Fruit fly (Drosophila melanogaster) whole organism, wandering third instar larva: ENCODE data around the gene Pgant35A.

ENCODE experiments used
- Abd-B ChIP-seq: fragments of >200 bp; optimal IDR thresholded peaks from 2 replicates; lab custom pipeline; 2017; ENCODE audit warnings: missing biosample characterization, missing genetic modification characterization
- CG32264 ChIP-seq: fragments of 200-800 bp; sonication (Bioruptor generic); optimal IDR thresholded peaks from 2 replicates; lab custom pipeline; 2016; ENCODE audit warnings: missing biosample characterization, missing genetic modification characterization
- CG9705 ChIP-seq: fragments of 200-800 bp; sonication (Bioruptor generic); optimal IDR thresholded peaks from 2 replicates; lab custom pipeline; 2018; ENCODE audit warnings: missing biosample characterization, mild to moderate bottlenecking, missing genetic modification characterization
- CrebA ChIP-seq: fragments of 200-800 bp; sonication (Bioruptor generic); optimal IDR thresholded peaks from 2 replicates; lab custom pipeline; 2016; ENCODE audit warnings: missing biosample characterization, mild to moderate bottlenecking, missing genetic modification characterization, borderline replicate concordance
- Dfd ChIP-seq: fragments of >200 bp; optimal IDR thresholded peaks from 2 replicates; lab custom pipeline; 2017; ENCODE audit warnings: missing biosample characterization, missing genetic modification characterization
- Dif ChIP-seq: fragments of 200-275, 200-300 bp; sonication (Bioruptor generic); optimal IDR thresholded peaks from 2 replicates; lab custom pipeline; 2018; ENCODE audit warnings: missing biosample characterization, missing genetic modification characterization; ENCODE audit not compliant: partially characterized antibody
- GATAd ChIP-seq: sonication (Bioruptor generic); optimal IDR thresholded peaks from 2 replicates; lab custom pipeline; 2016; ENCODE audit warnings: missing biosample characterization, missing genetic modification characterization
- HLH106 ChIP-seq: fragments of 200-800 bp; optimal IDR thresholded peaks from 3 replicates; lab custom pipeline; 2019; ENCODE audit warnings: missing biosample characterization, mild to moderate bottlenecking, missing genetic modification characterization, moderate library complexity
- Hnf4 ChIP-seq: fragments of 200-800 bp; sonication (Bioruptor generic); optimal IDR thresholded peaks from 2 replicates; lab custom pipeline; 2016; ENCODE audit warnings: missing biosample characterization, mild to moderate bottlenecking, missing genetic modification characterization
- Hr78 ChIP-seq: fragments of >200 bp; optimal IDR thresholded peaks from 2 replicates; lab custom pipeline; 2017; ENCODE audit warnings: missing biosample characterization, missing genetic modification characterization
- Hr83 ChIP-seq: fragments of 200-300 bp; sonication (Bioruptor generic); optimal IDR thresholded peaks from 2 replicates; lab custom pipeline; 2016; ENCODE audit warnings: missing biosample characterization, mild to moderate bottlenecking, missing genetic modification characterization, moderate library complexity; ENCODE audit not compliant: poor library complexity, severe bottlenecking
- Mio ChIP-seq: sonication (Bioruptor generic); optimal IDR thresholded peaks from 2 replicates; lab custom pipeline; 2016; ENCODE audit warnings: missing biosample characterization, missing genetic modification characterization
- N ChIP-seq: fragments of >200 bp; optimal IDR thresholded peaks from 2 replicates; lab custom pipeline; 2018; ENCODE audit warnings: missing biosample characterization, missing external identifiers, missing genetic modification characterization
- OdsH ChIP-seq: fragments of 200-800 bp; sonication (Bioruptor generic); optimal IDR thresholded peaks from 2 replicates; lab custom pipeline; 2016; ENCODE audit warnings: missing biosample characterization, mild to moderate bottlenecking, missing genetic modification characterization
- Rel ChIP-seq, 2 experiments: fragments of 200-800 bp; sonication (Bioruptor generic) in 1 of 2; optimal IDR thresholded peaks; 2 replicates in 1 of 2; 3 replicates in 1 of 2; lab custom pipeline; 2016 to 2019; ENCODE audit warnings: mild to moderate bottlenecking in 2 of 2, missing biosample characterization in 2 of 2, missing genetic modification characterization in 2 of 2, moderate library complexity in 1 of 2
- Sp1 ChIP-seq: fragments of 200-800 bp; sonication (Bioruptor generic); optimal IDR thresholded peaks from 3 replicates; lab custom pipeline; 2019; ENCODE audit warnings: missing biosample characterization, mild to moderate bottlenecking, missing genetic modification characterization, moderate library complexity
- Vsx2 ChIP-seq: fragments of 200-300, 225-300 bp; sonication (Bioruptor generic); optimal IDR thresholded peaks from 2 replicates; lab custom pipeline; 2018; ENCODE audit warnings: missing biosample characterization, missing genetic modification characterization; ENCODE audit not compliant: partially characterized antibody
- br ChIP-seq: fragments of 200-800 bp; sonication (Bioruptor generic); optimal IDR thresholded peaks from 2 replicates; lab custom pipeline; 2016; ENCODE audit warnings: missing biosample characterization, missing genetic modification characterization
- brk ChIP-seq: fragments of 200-800 bp; sonication (Bioruptor generic); optimal IDR thresholded peaks from 2 replicates; lab custom pipeline; 2016; ENCODE audit warnings: missing biosample characterization, mild to moderate bottlenecking, missing genetic modification characterization
- dl ChIP-seq, 2 experiments: fragments of 175-275, 200-275 bp in 1 of 2; fragments of 200-275 bp in 1 of 2; sonication (Bioruptor generic); optimal IDR thresholded peaks; lab custom pipeline; 2018; ENCODE audit warnings: mild to moderate bottlenecking in 2 of 2, missing biosample characterization in 2 of 2, missing genetic modification characterization in 2 of 2, moderate library complexity in 2 of 2; ENCODE audit not compliant: partially characterized antibody in 2 of 2, insufficient read depth in 1 of 2
- dmrt93B ChIP-seq: fragments of 200-800 bp; sonication (Bioruptor generic); optimal IDR thresholded peaks from 2 replicates; lab custom pipeline; 2018; ENCODE audit warnings: missing biosample characterization, mild to moderate bottlenecking, missing genetic modification characterization
- dsf ChIP-seq: sonication (Bioruptor generic); optimal IDR thresholded peaks from 2 replicates; lab custom pipeline; 2016; ENCODE audit warnings: missing biosample characterization, missing genetic modification characterization, borderline replicate concordance
- ey ChIP-seq: fragments of 200-800 bp; sonication (Bioruptor generic); optimal IDR thresholded peaks from 2 replicates; lab custom pipeline; 2016; ENCODE audit warnings: missing biosample characterization, missing genetic modification characterization
- foxo ChIP-seq, 2 experiments: fragments of 200-800 bp; sonication (Bioruptor generic); optimal IDR thresholded peaks; 2 replicates in 1 of 2; 3 replicates in 1 of 2; lab custom pipeline; 2016 to 2017; ENCODE audit warnings: missing biosample characterization in 2 of 2, missing genetic modification characterization in 2 of 2
- fru ChIP-seq: fragments of 200-800 bp; sonication (Bioruptor generic); optimal IDR thresholded peaks from 3 replicates; lab custom pipeline; 2016; ENCODE audit warnings: missing biosample characterization, mild to moderate bottlenecking, missing genetic modification characterization
- h ChIP-seq: fragments of 200-800 bp; sonication (Bioruptor generic); optimal IDR thresholded peaks from 3 replicates; lab custom pipeline; 2016; ENCODE audit warnings: missing biosample characterization, mild to moderate bottlenecking, missing genetic modification characterization
- lola ChIP-seq: fragments of >200 bp; optimal IDR thresholded peaks from 2 replicates; lab custom pipeline; 2017; ENCODE audit warnings: missing biosample characterization, missing genetic modification characterization
- pan ChIP-seq: fragments of >200 bp; optimal IDR thresholded peaks from 2 replicates; lab custom pipeline; 2017
- psq ChIP-seq: fragments of 200-800 bp; sonication (Bioruptor generic); optimal IDR thresholded peaks from 3 replicates; lab custom pipeline; 2017; ENCODE audit warnings: missing biosample characterization, mild to moderate bottlenecking, missing genetic modification characterization, moderate library complexity
- rgr ChIP-seq: fragments of 200-800 bp; sonication (Bioruptor generic); optimal IDR thresholded peaks from 3 replicates; lab custom pipeline; 2016; ENCODE audit warnings: missing biosample characterization, mild to moderate bottlenecking, missing genetic modification characterization
- sage ChIP-seq: fragments of 200-800 bp; sonication (Bioruptor generic); optimal IDR thresholded peaks from 2 replicates; lab custom pipeline; 2016; ENCODE audit warnings: missing biosample characterization, mild to moderate bottlenecking, missing genetic modification characterization
- sv ChIP-seq: fragments of 200-800 bp; sonication (Bioruptor generic); optimal IDR thresholded peaks from 3 replicates; lab custom pipeline; 2016; ENCODE audit warnings: missing biosample characterization, missing genetic modification characterization
- tai ChIP-seq: sonication (Bioruptor generic); optimal IDR thresholded peaks from 2 replicates; lab custom pipeline; 2016; ENCODE audit warnings: missing biosample characterization, missing genetic modification characterization
- usp ChIP-seq: fragments of >200 bp; optimal IDR thresholded peaks from 2 replicates; lab custom pipeline; 2017; ENCODE audit warnings: missing biosample characterization, missing genetic modification characterization
- woc ChIP-seq: sonication (Bioruptor generic); optimal IDR thresholded peaks from 2 replicates; lab custom pipeline; 2016; ENCODE audit warnings: missing biosample characterization, mild to moderate bottlenecking, missing genetic modification characterization

Gene Pgant35A

DNA sequence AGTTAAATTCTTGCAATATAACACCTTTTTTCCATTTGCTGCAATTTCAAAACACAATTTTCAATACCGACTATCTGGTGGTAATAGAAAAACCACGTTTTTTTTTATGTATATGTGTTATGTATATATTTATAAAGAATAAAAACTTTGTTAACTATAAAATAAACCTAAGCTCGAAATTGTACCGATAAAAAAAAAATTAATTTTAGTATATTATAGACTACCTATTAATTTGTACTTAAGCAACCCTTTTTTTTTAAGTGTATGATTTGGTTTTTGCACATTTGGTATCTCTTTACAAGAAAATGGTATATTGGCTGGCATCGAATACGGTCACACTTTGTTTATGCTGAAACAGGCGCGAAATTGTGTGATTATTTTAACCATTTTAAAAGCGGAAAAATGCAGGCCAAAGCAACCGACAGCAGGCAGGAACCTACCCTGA is 2.7 kb downstream of the Pgant35A start, which contains the start of gene spel1 (continued):
- TF ChIP-seq Hr83 (GFP tag; lab: Kevin White, UChicago) = no peak
- no peak for TF ChIP-seq GATAd (GFP tag; lab: Kevin White, UChicago)
- TF ChIP-seq Rel (GFP tag; optimal IDR thresholded peaks at IDR 0.05; lab: Kevin White, UChicago) = no peak
- peak; percentile 4 for TF ChIP-seq Rel (tag; optimal IDR thresholded peaks at IDR 0.05; lab: Kevin White, UChicago)
- TF ChIP-seq brk (GFP tag; lab: Kevin White, UChicago) = peak; percentile 18
- TF ChIP-seq h (GFP tag; lab: Kevin White, UChicago) = peak; percentile 40

DNA sequence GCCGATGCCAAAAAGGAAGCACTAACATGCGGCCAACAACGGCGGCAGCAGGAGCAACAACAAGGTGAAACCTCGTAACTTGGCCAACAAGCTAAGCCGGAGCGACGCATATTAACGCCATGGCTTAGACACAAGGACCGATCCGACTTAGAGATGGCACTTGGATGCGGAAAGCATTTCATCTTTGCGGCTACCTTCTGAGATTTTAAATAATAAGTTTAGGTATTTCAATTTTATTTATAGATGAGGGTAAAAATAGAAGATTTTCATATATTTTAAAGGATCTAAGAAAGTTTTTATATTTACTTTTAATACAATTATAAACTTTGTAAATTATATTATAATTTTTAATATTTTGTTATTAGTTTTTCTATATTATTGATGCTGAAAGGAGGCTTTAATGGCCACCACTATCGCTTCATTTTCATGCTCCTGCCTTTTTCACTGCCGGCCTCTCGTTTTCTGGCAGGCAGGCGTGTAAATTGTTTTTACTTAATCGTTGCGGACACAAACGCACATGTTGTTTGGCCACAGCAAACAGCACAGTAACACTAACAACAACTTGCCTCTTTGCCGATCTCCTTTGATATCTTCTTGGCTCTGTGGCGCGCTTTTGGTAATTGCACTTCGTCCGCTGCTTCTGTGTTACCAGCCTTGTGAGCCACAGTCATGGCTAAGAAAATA is 7.7 kb downstream of the Pgant35A start:
- TF ChIP-seq foxo (GFP tag; optimal IDR thresholded peaks at IDR 0.05; lab: Kevin White, UChicago) = peak in 1 of 2 experiments; percentile 40
- peak; percentile 45 for TF ChIP-seq rgr
- TF ChIP-seq Rel (GFP tag; optimal IDR thresholded peaks at IDR 0.05; lab: Kevin White, UChicago) = no peak
- TF ChIP-seq Rel (tag; optimal IDR thresholded peaks at IDR 0.05; lab: Kevin White, UChicago) = no peak
- TF ChIP-seq Dfd (GFP tag; lab: Kevin White, UChicago) = no peak
- TF ChIP-seq sage = no peak
- TF ChIP-seq Sp1 = peak; percentile 53
- TF ChIP-seq Hnf4 (GFP tag; lab: Kevin White, UChicago) = no peak
- TF ChIP-seq Abd-B (GFP tag; lab: Kevin White, UChicago) = no peak
- TF ChIP-seq CG32264 (GFP tag; lab: Kevin White, UChicago) = no peak
- no peak for TF ChIP-seq Vsx2 (GFP tag; lab: Kevin White, UChicago)
- no peak for TF ChIP-seq pan (lab: Kevin White, UChicago)
- TF ChIP-seq OdsH (GFP tag; lab: Kevin White, UChicago) = no peak
- TF ChIP-seq N (GFP tag; lab: Kevin White, UChicago) = no peak
- TF ChIP-seq psq = peak; percentile 40
- TF ChIP-seq lola (GFP tag; lab: Kevin White, UChicago) = no peak
- no peak for TF ChIP-seq CG9705
- no peak for TF ChIP-seq usp (GFP tag; lab: Kevin White, UChicago)
- TF ChIP-seq Dif (GFP tag; lab: Kevin White, UChicago) = no peak
- TF ChIP-seq Mio (GFP tag; lab: Kevin White, UChicago) = no peak
- TF ChIP-seq Hr83 (GFP tag; lab: Kevin White, UChicago) = no peak
- TF ChIP-seq woc (GFP tag; lab: Kevin White, UChicago) = no peak
- no peak for TF ChIP-seq dmrt93B
- TF ChIP-seq h (GFP tag; lab: Kevin White, UChicago) = peak; percentile 33
- TF ChIP-seq Hr78 (GFP tag; lab: Kevin White, UChicago) = no peak
- no peak for TF ChIP-seq br (GFP tag; lab: Kevin White, UChicago)
- peak; percentile 56 for TF ChIP-seq HLH106 (tag; lab: Kevin White, UChicago)
- TF ChIP-seq fru (GFP tag; lab: Kevin White, UChicago) = no peak
- TF ChIP-seq tai = no peak
- no peak for TF ChIP-seq ey (GFP tag; lab: Kevin White, UChicago)

DNA sequence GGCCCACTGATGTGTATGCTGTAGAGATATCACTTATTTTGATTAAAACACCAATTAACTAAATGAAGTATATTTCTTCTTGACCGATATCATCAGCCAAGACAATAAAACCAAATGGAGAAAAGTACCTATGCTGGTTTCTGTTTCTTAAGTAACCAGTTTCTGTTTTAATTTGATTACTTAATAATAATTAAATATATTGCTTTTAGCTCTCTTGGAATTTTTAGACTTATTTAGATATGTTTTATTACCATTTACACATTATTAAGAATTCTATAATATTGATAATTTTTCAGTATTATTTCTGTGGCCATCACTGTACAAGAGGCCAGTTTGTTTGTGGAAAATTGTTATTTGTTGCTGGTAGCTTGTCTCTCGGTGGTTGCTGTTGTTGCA is 8.2 kb downstream of the Pgant35A start:
- peak; percentile 57 for TF ChIP-seq Sp1
- TF ChIP-seq psq = no peak
- peak; percentile 35 for TF ChIP-seq rgr
- TF ChIP-seq OdsH (GFP tag; lab: Kevin White, UChicago) = peak; percentile 40
- TF ChIP-seq dmrt93B = peak; percentile 63
- no peak for TF ChIP-seq sv (GFP tag; lab: Kevin White, UChicago)
- peak in 1 of 2 experiments; percentile 62 for TF ChIP-seq foxo (GFP tag; optimal IDR thresholded peaks at IDR 0.05; lab: Kevin White, UChicago)
- no peak for TF ChIP-seq tai
- TF ChIP-seq pan (lab: Kevin White, UChicago) = no peak
- TF ChIP-seq fru (GFP tag; lab: Kevin White, UChicago) = peak; percentile 30
- TF ChIP-seq h (GFP tag; lab: Kevin White, UChicago) = peak; percentile 59
- no peak for TF ChIP-seq Dif (GFP tag; lab: Kevin White, UChicago)
- no peak for TF ChIP-seq sage
- TF ChIP-seq lola (GFP tag; lab: Kevin White, UChicago) = no peak
- no peak for TF ChIP-seq CrebA
- peak; percentile 77 for TF ChIP-seq HLH106 (tag; lab: Kevin White, UChicago)
- TF ChIP-seq N (GFP tag; lab: Kevin White, UChicago) = no peak
- TF ChIP-seq Mio (GFP tag; lab: Kevin White, UChicago) = no peak
- no peak for TF ChIP-seq brk (GFP tag; lab: Kevin White, UChicago)
- TF ChIP-seq CG32264 (GFP tag; lab: Kevin White, UChicago) = no peak
- TF ChIP-seq dl (GFP tag; optimal IDR thresholded peaks at IDR 0.05; lab: Kevin White, UChicago; ENCODE audit: insufficient read depth in 1 of 2, partially characterized antibody in 2 of 2) = no peak
- no peak for TF ChIP-seq br (GFP tag; lab: Kevin White, UChicago)
- TF ChIP-seq ey (GFP tag; lab: Kevin White, UChicago) = peak; percentile 2
- no peak for TF ChIP-seq dsf (GFP tag; lab: Kevin White, UChicago)
- no peak for TF ChIP-seq CG9705
- peak; percentile 28 for TF ChIP-seq woc (GFP tag; lab: Kevin White, UChicago)
- no peak for TF ChIP-seq Dfd (GFP tag; lab: Kevin White, UChicago)
